Worm (Caenorhabditis elegans): ENCODE data around the gene C25G4.17.
A peak's percentile ranks its signal among the peaks of the same experiment; 100 is the strongest.

The C25G4.17 gene

DNA sequence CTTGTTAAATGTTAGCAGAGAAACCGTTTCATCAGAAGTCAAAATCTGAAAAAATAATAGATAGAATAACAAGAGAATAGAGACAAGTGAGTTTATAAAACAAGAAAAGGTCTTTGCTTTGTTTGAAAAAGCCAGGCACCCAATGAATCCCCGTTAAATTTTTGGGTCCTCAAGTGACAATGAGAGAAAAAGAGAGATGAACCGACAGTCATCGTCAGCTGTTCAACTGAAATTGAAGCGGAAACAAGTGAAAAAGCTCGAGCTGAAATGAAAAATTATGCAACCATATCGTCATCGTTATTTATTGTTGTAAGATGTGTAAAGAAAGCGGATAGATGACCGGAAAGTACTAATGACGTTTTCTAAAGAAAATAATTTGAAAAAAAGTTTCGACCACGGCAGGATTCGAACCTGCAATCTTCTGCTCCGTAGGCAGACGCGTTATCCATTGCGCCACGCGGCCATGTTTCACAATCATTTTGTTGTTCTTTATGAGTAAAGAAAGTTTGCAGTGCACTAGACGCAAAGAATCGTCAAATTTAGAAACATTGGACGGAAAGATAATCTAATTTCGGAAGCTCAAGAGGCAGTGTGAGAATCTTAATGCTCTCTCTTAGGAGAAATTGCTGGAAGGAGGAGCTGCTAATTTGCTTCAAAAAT, 24.1 kb upstream of the C25G4.17 start, which contains the start of gene F08G5.3:
Gene F08G5.3, minus strand, starts transcription at position 51 of the 660 bp plus-strand sequence.
- peak; percentile 70 for TF ChIP-seq ces-1 (GFP tag; optimal IDR thresholded peaks at IDR 0.05)
- peak; percentile 4 for TF ChIP-seq drap-1 (GFP tag; optimal IDR thresholded peaks at IDR 0.05)
- peak; percentile 39 for TF ChIP-seq unc-120 (tag; optimal IDR thresholded peaks at IDR 0.05; ENCODE audit: poor library complexity, severe bottlenecking)
- no peak for TF ChIP-seq sem-2 (GFP tag; optimal IDR thresholded peaks at IDR 0.05)
- TF ChIP-seq nhr-2 (tag; optimal IDR thresholded peaks at IDR 0.05) = no peak
- TF ChIP-seq hlh-1 (tag; optimal IDR thresholded peaks at IDR 0.05) = peak; percentile 44
- peak; percentile 31 for TF ChIP-seq sptf-1 (tag; optimal IDR thresholded peaks at IDR 0.05)

DNA sequence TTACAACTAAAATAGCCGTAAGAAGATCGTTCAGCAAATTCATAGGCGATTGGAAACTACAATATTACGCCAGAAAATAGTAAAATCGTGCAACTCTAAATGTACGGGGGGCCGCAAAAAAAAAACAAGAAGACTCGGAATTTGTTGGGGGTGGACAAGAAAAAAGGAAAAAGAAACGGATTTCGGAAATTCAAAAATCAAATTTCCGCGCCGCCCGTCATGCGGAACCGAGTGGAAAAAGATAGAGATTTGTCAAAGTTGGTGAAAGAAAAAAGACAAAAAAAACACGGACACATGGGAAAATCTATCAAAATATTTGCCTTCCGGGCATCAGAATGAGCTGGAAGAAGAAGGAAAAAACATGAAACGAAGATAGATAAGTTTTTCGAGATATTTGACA, 22.5 kb upstream of the C25G4.17 start:
- TF ChIP-seq ceh-43 (GFP tag; optimal IDR thresholded peaks at IDR 0.05) (no peak), ces-1 (GFP tag; optimal IDR thresholded peaks at IDR 0.05) (peak; percentile 56)

DNA sequence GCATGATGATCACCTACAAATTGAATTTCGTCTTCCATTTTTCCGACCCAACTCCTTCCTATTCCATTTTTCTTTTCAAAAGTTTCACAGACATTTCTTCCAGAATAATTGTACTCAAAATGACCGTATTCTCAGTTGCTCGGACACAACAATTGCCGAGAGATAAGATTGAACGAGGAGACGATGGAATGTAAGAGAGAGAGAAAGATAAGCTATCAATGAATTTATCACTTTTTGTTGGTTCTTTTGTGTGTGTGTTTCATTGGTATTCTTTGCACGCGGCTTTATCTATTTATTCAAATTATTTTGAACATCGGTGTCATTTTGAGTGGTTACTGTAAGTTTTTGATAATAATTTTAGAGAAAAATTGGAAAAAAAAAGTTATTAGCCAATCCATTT, 21.4 kb upstream of the C25G4.17 start, which contains the start of gene ugt-65:
Gene ugt-65, plus strand, starts transcription at position 229 of the 400 bp plus-strand sequence.
- no peak for TF ChIP-seq snpc-4 (tag; optimal IDR thresholded peaks at IDR 0.05)
- TF ChIP-seq lsy-2 (tag; optimal IDR thresholded peaks at IDR 0.05) = no peak
- TF ChIP-seq nhr-12 (tag; optimal IDR thresholded peaks at IDR 0.05) = no peak
- TF ChIP-seq tbx-8 (GFP tag; optimal IDR thresholded peaks at IDR 0.05) = no peak
- TF ChIP-seq drap-1 (GFP tag; optimal IDR thresholded peaks at IDR 0.05) = no peak
- TF ChIP-seq unc-62 (GFP tag; optimal IDR thresholded peaks at IDR 0.05) = no peak
- no peak for TF ChIP-seq mep-1 (tag; optimal IDR thresholded peaks at IDR 0.05)
- no peak for TF ChIP-seq nhr-2 (tag; optimal IDR thresholded peaks at IDR 0.05)
- TF ChIP-seq mab-5 (tag; optimal IDR thresholded peaks at IDR 0.05) = no peak
- TF ChIP-seq ceh-39 (tag; optimal IDR thresholded peaks at IDR 0.05) = no peak
- TF ChIP-seq ztf-11 (tag; optimal IDR thresholded peaks at IDR 0.05) = no peak

DNA sequence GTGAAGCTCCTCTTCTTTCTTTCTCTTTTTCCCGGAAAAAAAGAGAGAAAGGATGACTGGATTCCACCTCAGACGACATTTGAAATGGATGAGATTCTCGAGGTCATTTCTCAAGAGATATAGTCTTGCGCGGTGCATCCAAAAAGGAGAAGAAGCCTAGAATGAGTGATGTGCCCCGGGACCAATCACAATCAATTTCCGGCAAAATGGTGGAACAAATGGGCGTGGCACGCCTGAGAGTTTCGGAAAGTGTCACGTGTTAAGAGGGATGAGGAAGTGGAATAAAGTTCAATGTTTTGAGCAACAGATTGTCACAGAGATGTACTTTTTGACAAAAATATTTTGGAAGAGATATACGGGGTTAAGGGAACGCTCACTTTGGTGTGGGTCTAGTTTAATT, 16.2 kb upstream of the C25G4.17 start:
- no peak for TF ChIP-seq zip-8 (tag; optimal IDR thresholded peaks at IDR 0.05)
- TF ChIP-seq sem-2 (GFP tag; optimal IDR thresholded peaks at IDR 0.05) = no peak
- no peak for TF ChIP-seq nhr-237 (tag; optimal IDR thresholded peaks at IDR 0.05)
- no peak for TF ChIP-seq snpc-4 (tag; optimal IDR thresholded peaks at IDR 0.05)
- no peak for TF ChIP-seq drap-1 (GFP tag; optimal IDR thresholded peaks at IDR 0.05)
- no peak for TF ChIP-seq mep-1 (tag; optimal IDR thresholded peaks at IDR 0.05)

DNA sequence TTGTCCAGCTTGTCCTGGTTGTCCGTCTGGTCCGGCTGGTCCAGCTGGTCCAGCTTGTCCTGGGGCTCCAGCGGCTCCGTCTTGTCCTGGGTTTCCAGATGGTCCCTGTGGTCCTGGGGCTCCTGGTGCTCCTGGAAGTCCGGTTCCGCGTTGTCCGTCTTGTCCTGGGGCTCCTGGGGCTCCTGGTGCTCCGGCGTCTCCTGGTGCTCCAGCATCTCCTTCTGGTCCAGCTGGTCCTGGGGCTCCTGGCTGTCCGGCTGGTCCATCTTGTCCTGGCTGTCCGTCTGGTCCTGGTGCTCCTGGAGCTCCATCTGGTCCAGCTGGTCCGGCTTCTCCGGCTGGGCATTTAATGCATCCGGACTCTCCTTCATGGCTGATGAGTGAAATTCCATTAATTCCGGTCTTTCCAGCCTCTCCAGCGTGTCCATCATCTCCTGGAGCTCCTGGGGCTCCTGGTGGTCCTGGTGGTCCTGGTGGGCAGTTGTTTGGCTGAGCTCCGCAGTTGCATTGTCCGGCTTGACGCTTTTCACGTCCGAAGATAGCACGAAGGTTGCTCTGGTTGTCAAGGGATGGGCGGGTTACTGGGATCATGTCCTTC, 14.0 kb upstream of the C25G4.17 start:
- TF ChIP-seq ceh-39 (tag; optimal IDR thresholded peaks at IDR 0.05) (no peak), elt-3 (tag; optimal IDR thresholded peaks at IDR 0.05) (no peak), sptf-1 (tag; optimal IDR thresholded peaks at IDR 0.05) (peak; percentile 33), M03D4.4 (tag; optimal IDR thresholded peaks at IDR 0.05) (no peak), nhr-28 (tag; optimal IDR thresholded peaks at IDR 0.05) (no peak)

DNA sequence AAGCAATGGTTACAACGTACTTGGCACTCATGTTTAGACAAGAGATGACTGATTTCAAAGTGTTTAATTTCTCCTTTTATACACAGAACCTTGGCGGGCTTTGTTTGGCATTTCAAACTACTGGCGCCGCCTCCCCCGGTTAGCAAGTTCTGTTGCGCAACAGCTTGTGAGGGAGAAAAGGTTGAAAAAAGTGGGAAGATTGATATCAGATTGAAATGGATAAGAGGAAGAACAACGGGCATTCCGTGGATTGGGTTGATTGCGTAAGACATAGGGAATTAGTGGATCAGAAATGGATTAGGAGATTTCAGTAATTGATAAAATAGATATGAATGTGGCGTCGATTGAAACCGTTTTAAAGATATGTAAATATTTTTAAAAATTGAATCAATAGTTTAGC, 13.3 kb upstream of the C25G4.17 start, which contains the start of gene col-130:
Gene col-130, minus strand, starts transcription at position 50 of the 400 bp plus-strand sequence.
- no peak for TF ChIP-seq sptf-1 (tag; optimal IDR thresholded peaks at IDR 0.05)
- TF ChIP-seq ztf-11 (tag; optimal IDR thresholded peaks at IDR 0.05) = no peak
- no peak for TF ChIP-seq lsy-2 (tag; optimal IDR thresholded peaks at IDR 0.05)
- peak; percentile 94 for TF ChIP-seq zip-8 (tag; optimal IDR thresholded peaks at IDR 0.05)
- no peak for TF ChIP-seq snpc-4 (tag; optimal IDR thresholded peaks at IDR 0.05)
- TF ChIP-seq M03D4.4 (tag; optimal IDR thresholded peaks at IDR 0.05) = no peak

DNA sequence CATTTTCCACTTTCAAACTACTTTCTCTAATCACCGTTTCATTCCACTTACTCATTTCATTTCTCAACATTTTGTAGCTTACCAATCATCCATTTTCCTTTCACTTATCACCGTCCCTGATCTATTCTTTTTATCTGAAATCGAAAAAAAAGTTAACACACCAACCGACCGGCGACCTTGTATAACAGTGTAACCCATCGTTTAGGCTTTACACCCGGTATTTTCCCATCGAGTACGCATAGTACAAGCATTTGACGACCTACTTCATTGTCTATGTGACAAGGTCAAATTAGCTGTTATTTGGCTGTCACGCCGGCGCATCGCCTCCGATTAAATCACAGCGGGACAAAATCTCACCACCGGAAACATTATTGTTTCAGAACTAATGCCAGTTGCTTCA, 12.3 kb upstream of the C25G4.17 start:
- TF ChIP-seq lsy-2 (tag; optimal IDR thresholded peaks at IDR 0.05) = no peak
- no peak for TF ChIP-seq lin-32 (GFP tag; optimal IDR thresholded peaks at IDR 0.05)
- TF ChIP-seq ces-1 (GFP tag; optimal IDR thresholded peaks at IDR 0.05) = no peak
- TF ChIP-seq zip-8 (tag; optimal IDR thresholded peaks at IDR 0.05) = no peak
- no peak for TF ChIP-seq unc-39 (tag; optimal IDR thresholded peaks at IDR 0.05)
- TF ChIP-seq nhr-76 (tag; optimal IDR thresholded peaks at IDR 0.05) = no peak
- TF ChIP-seq flh-1 (GFP tag; optimal IDR thresholded peaks at IDR 0.05) = no peak
- TF ChIP-seq pha-4 (tag; optimal IDR thresholded peaks at IDR 0.05) = no peak
- TF ChIP-seq mls-2 (tag; optimal IDR thresholded peaks at IDR 0.05) = no peak
- no peak for TF ChIP-seq unc-120 (tag; optimal IDR thresholded peaks at IDR 0.05; ENCODE audit: poor library complexity, severe bottlenecking)
- no peak for TF ChIP-seq sptf-1 (tag; optimal IDR thresholded peaks at IDR 0.05)
- TF ChIP-seq nhr-12 (tag; optimal IDR thresholded peaks at IDR 0.05) = no peak
- no peak for TF ChIP-seq ceh-39 (tag; optimal IDR thresholded peaks at IDR 0.05)
